Worm (Caenorhabditis elegans) whole organism, midembryonic: ENCODE measurements around the gene T01B7.13.

Source experiments
- T22C8.4 ChIP-seq: fragments of 200-800 bp; sonication (Bioruptor generic); IDR thresholded peaks from 2 replicates; pipeline ENCODE4 v1.3.6; 2022; ENCODE audit warnings: missing genetic modification characterization, missing compliant biosample characterization
- cog-1 ChIP-seq: sonication (generic microtip); optimal IDR thresholded peaks from 2 replicates; lab custom pipeline; 2016; ENCODE audit warnings: missing genetic modification characterization, missing compliant biosample characterization
- flt-1 ChIP-seq: fragments of 200-800 bp; sonication (Bioruptor generic); IDR thresholded peaks from 2 replicates; pipeline ENCODE4 v1.3.6; 2022; ENCODE audit warnings: missing genetic modification characterization, missing compliant biosample characterization
- klf-2 ChIP-seq: fragments of 200-800 bp; sonication (Bioruptor generic); conservative IDR thresholded peaks from 2 replicates; pipeline ENCODE4 v1.3.6; 2022; ENCODE audit warnings: missing genetic modification reagents, missing genetic modification characterization, missing compliant biosample characterization
- med-1 ChIP-seq: sonication (generic microtip); optimal IDR thresholded peaks from 2 replicates; lab custom pipeline; 2017; ENCODE audit warnings: missing genetic modification characterization, mild to moderate bottlenecking, missing compliant biosample characterization, antibody characterized with exemption, missing genetic modification reagents; ENCODE audit not compliant: insufficient read depth
- ref-1 ChIP-seq: fragments of 200-800 bp; sonication (Bioruptor generic); conservative IDR thresholded peaks from 2 replicates; pipeline ENCODE4 v1.3.6; 2022; ENCODE audit warnings: missing genetic modification reagents, missing genetic modification characterization, missing compliant biosample characterization
- ztf-29 ChIP-seq: fragments of 200-800 bp; sonication (Bioruptor generic); IDR thresholded peaks from 2 replicates; pipeline ENCODE4 v1.3.6; 2022; ENCODE audit warnings: missing genetic modification reagents, missing genetic modification characterization, missing compliant biosample characterization

DNA sequence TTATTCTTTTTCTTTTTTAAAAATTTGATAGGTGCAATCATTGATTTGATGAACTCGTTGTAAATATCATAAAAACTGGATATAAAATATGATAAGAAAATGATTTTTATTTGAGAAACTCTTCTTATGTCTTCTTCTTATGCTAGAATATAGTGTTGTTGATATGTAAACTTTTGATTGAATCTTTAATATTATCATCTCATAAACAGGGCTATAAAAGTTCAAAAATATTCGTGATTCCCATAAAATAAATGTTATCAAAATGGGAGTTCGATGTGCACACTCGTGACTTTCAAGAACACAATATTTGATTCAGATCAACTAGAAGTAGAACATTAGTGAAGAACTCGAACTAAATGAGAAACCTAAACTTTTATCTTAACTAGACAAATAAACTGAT lies 23.8 kb downstream of the T01B7.13 start:
- no peak for TF ChIP-seq flt-1 (GFP tag; lab: Robert Waterston, UW)
- TF ChIP-seq klf-2, result no peak
- no peak for TF ChIP-seq ref-1
- no peak for TF ChIP-seq T22C8.4
- TF ChIP-seq med-1 (GFP tag; lab: Kevin White, UChicago), result no peak
- no peak for TF ChIP-seq ztf-29 (GFP tag; lab: Robert Waterston, UW)
- no peak for TF ChIP-seq cog-1 (tag; lab: Kevin White, UChicago)
